Worm (Caenorhabditis elegans) whole organism, L4 larva: ENCODE data around the gene F20C5.11.

Source experiments
- D1046.2 ChIP-seq: fragments of 200-800 bp; sonication (Bioruptor generic); IDR thresholded peaks from 2 replicates; pipeline ENCODE4 v1.3.6; 2022; ENCODE audit warnings: missing genetic modification characterization, missing compliant biosample characterization
- F26F4.8 ChIP-seq: fragments of 200-800 bp; sonication (Bioruptor generic); conservative IDR thresholded peaks from 2 replicates; pipeline ENCODE4 v1.3.6; 2022; ENCODE audit warnings: missing genetic modification characterization, missing compliant biosample characterization
- R02D3.7 ChIP-seq: fragments of 150-350 bp; sonication (generic microtip); optimal IDR thresholded peaks from 3 replicates; lab custom pipeline; 2014; ENCODE audit warnings: missing biosample characterization, missing genetic modification characterization
- T20F7.1 ChIP-seq: fragments of 200-800 bp; sonication (Bioruptor generic); optimal IDR thresholded peaks from 2 replicates; lab custom pipeline; 2018; ENCODE audit warnings: mild to moderate bottlenecking, missing genetic modification characterization, missing compliant biosample characterization
- Y105C5A.15 ChIP-seq: fragments of 200-800 bp; sonication (Bioruptor generic); IDR thresholded peaks from 2 replicates; pipeline ENCODE4 v1.3.6; 2022; ENCODE audit warnings: missing genetic modification characterization, missing compliant biosample characterization
- Y5F2A.4 ChIP-seq: fragments of 200-800 bp; sonication (Bioruptor generic); optimal IDR thresholded peaks from 2 replicates; lab custom pipeline; 2018; ENCODE audit warnings: mild to moderate bottlenecking, missing genetic modification characterization, missing compliant biosample characterization
- Y75B8A.6 ChIP-seq: fragments of 200-800 bp; sonication (Bioruptor generic); IDR thresholded peaks from 2 replicates; pipeline ENCODE4 v1.3.6; 2022; ENCODE audit warnings: missing genetic modification reagents, missing genetic modification characterization, missing compliant biosample characterization
- aha-1 ChIP-seq: fragments of 150-350 bp; peaks from one replicate; lab custom pipeline; 2014; ENCODE audit warnings: missing biosample characterization, missing genetic modification characterization
- attf-4 ChIP-seq: sonication (generic microtip); optimal IDR thresholded peaks from 3 replicates; lab custom pipeline; 2017; ENCODE audit warnings: missing biosample characterization, missing genetic modification characterization
- ceh-28 ChIP-seq: fragments of 150-350 bp; optimal IDR thresholded peaks from 2 replicates; lab custom pipeline; 2014; ENCODE audit warnings: missing biosample characterization, missing genetic modification reagents, missing genetic modification characterization
- ceh-32 ChIP-seq: sonication (generic microtip); optimal IDR thresholded peaks from 2 replicates; lab custom pipeline; 2016; ENCODE audit warnings: mild to moderate bottlenecking, missing genetic modification characterization, missing compliant biosample characterization; ENCODE audit not compliant: poor library complexity
- ceh-44 ChIP-seq: fragments of 200-800 bp; sonication (Bioruptor generic); IDR thresholded peaks from 2 replicates; pipeline ENCODE4 v1.3.6; 2022; ENCODE audit warnings: missing genetic modification reagents, missing genetic modification characterization, missing compliant biosample characterization
- ctbp-1 ChIP-seq: fragments of 200-800 bp; sonication (Bioruptor generic); IDR thresholded peaks from 2 replicates; pipeline ENCODE4 v1.3.6; 2022; ENCODE audit warnings: missing genetic modification reagents, missing genetic modification characterization, missing compliant biosample characterization
- daf-16 ChIP-seq, 3 experiments: sonication (generic microtip); optimal IDR thresholded peaks; 2 replicates each; lab custom pipeline; 2016 to 2017; ENCODE audit warnings: missing genetic modification characterization in 3 of 3, missing genetic modification reagents in 3 of 3, mild to moderate bottlenecking in 2 of 3, missing compliant biosample characterization in 2 of 3, missing biosample characterization in 1 of 3, moderate library complexity in 1 of 3
- dmd-8 ChIP-seq: fragments of 200-800 bp; sonication (Bioruptor generic); IDR thresholded peaks from 2 replicates; pipeline ENCODE4 v1.3.6; 2022; ENCODE audit warnings: missing genetic modification characterization, missing compliant biosample characterization
- dmd-9 ChIP-seq: fragments of 200-800 bp; sonication (Bioruptor generic); IDR thresholded peaks from 2 replicates; pipeline ENCODE4 v1.3.6; 2022; ENCODE audit warnings: missing genetic modification reagents, missing genetic modification characterization, missing compliant biosample characterization
- dpl-1 ChIP-seq: fragments of 150-350 bp; optimal IDR thresholded peaks from 2 replicates; lab custom pipeline; 2014; ENCODE audit warnings: missing biosample characterization, missing genetic modification reagents, missing genetic modification characterization
- dve-1 ChIP-seq: sonication (generic microtip); optimal IDR thresholded peaks from 2 replicates; lab custom pipeline; 2017; ENCODE audit warnings: antibody characterized with exemption, mild to moderate bottlenecking, missing genetic modification characterization, missing compliant biosample characterization; ENCODE audit not compliant: insufficient read depth
- egl-27 ChIP-seq: sonication (generic microtip); optimal IDR thresholded peaks from 3 replicates; lab custom pipeline; 2017; ENCODE audit warnings: missing biosample characterization, missing genetic modification reagents, missing genetic modification characterization
- fkh-10 ChIP-seq: fragments of 150-350 bp; optimal IDR thresholded peaks from 2 replicates; lab custom pipeline; 2014; ENCODE audit warnings: missing biosample characterization, missing genetic modification reagents, missing genetic modification characterization
- hlh-11 ChIP-seq: fragments of 200-800 bp; sonication (Bioruptor generic); optimal IDR thresholded peaks from 2 replicates; lab custom pipeline; 2018; ENCODE audit warnings: mild to moderate bottlenecking, missing genetic modification characterization, missing compliant biosample characterization
- hlh-30 ChIP-seq: sonication (generic microtip); optimal IDR thresholded peaks from 2 replicates; lab custom pipeline; 2017; ENCODE audit warnings: antibody characterized with exemption, mild to moderate bottlenecking, missing genetic modification characterization, missing compliant biosample characterization; ENCODE audit not compliant: insufficient read depth
- jun-1 ChIP-seq: fragments of 150-350 bp; optimal IDR thresholded peaks from 2 replicates; lab custom pipeline; 2014; ENCODE audit warnings: missing biosample characterization, missing genetic modification reagents, missing genetic modification characterization
- lim-7 ChIP-seq: fragments of 200-800 bp; sonication (Bioruptor generic); IDR thresholded peaks from 2 replicates; pipeline ENCODE4 v1.3.6; 2022; ENCODE audit warnings: missing genetic modification characterization, missing compliant biosample characterization
- lin-1 ChIP-seq: fragments of 200-800 bp; sonication (Bioruptor generic); IDR thresholded peaks from 2 replicates; pipeline ENCODE4 v1.3.6; 2022; ENCODE audit warnings: missing genetic modification reagents, missing genetic modification characterization, missing compliant biosample characterization
- lin-13 ChIP-seq: fragments of 150-350 bp; optimal IDR thresholded peaks from 2 replicates; lab custom pipeline; 2014; ENCODE audit warnings: missing biosample characterization, missing genetic modification reagents, missing genetic modification characterization
- lin-15B ChIP-seq: fragments of 150-350 bp; sonication (generic microtip); optimal IDR thresholded peaks from 3 replicates; lab custom pipeline; 2014; ENCODE audit warnings: missing biosample characterization, missing genetic modification characterization
- lin-38 ChIP-seq: fragments of 200-800 bp; sonication (Bioruptor generic); IDR thresholded peaks from 2 replicates; pipeline ENCODE4 v1.3.6; 2022; ENCODE audit warnings: missing genetic modification reagents, missing genetic modification characterization, missing compliant biosample characterization
- lsy-2 ChIP-seq, 2 experiments: fragments of 150-350 bp in 1 of 2; sonication (generic microtip) in 1 of 2; optimal IDR thresholded peaks; 2 replicates each; lab custom pipeline; 2014 to 2017; ENCODE audit warnings: missing biosample characterization in 2 of 2, missing genetic modification characterization in 2 of 2
- mdl-1 ChIP-seq, 2 experiments: fragments of 150-350 bp in 1 of 2; sonication (generic microtip) in 1 of 2; optimal IDR thresholded peaks; 2 replicates each; lab custom pipeline; 2014 to 2017; ENCODE audit warnings: missing biosample characterization in 2 of 2, missing genetic modification characterization in 2 of 2
- mdt-29 ChIP-seq: fragments of 200-800 bp; sonication (Bioruptor generic); IDR thresholded peaks from 2 replicates; pipeline ENCODE4 v1.3.6; 2022; ENCODE audit warnings: missing genetic modification reagents, missing genetic modification characterization, missing compliant biosample characterization
- mep-1 ChIP-seq: fragments of 150-350 bp; sonication (generic microtip); optimal IDR thresholded peaks from 3 replicates; lab custom pipeline; 2014; ENCODE audit warnings: missing biosample characterization, missing genetic modification characterization
- mes-2 ChIP-seq: sonication (generic microtip); optimal IDR thresholded peaks from 2 replicates; lab custom pipeline; 2016; ENCODE audit warnings: missing genotype, mild to moderate bottlenecking, missing genetic modification characterization, missing compliant biosample characterization; ENCODE audit not compliant: poor library complexity, severe bottlenecking
- mxl-3 ChIP-seq: fragments of 200-800 bp; sonication (Bioruptor generic); optimal IDR thresholded peaks from 2 replicates; lab custom pipeline; 2018; ENCODE audit warnings: mild to moderate bottlenecking, missing genetic modification characterization, missing compliant biosample characterization
- nhr-11 ChIP-seq: fragments of 150-350 bp; optimal IDR thresholded peaks from 2 replicates; lab custom pipeline; 2014; ENCODE audit warnings: missing biosample characterization, missing genetic modification characterization
- nhr-111 ChIP-seq: fragments of 200-800 bp; sonication (Bioruptor generic); optimal IDR thresholded peaks from 2 replicates; lab custom pipeline; 2018; ENCODE audit warnings: mild to moderate bottlenecking, missing genetic modification characterization, missing compliant biosample characterization
- nhr-28 ChIP-seq: fragments of 150-350 bp; optimal IDR thresholded peaks from 2 replicates; lab custom pipeline; 2014; ENCODE audit warnings: missing biosample characterization, missing genetic modification characterization
- nhr-41 ChIP-seq: fragments of 200-800 bp; sonication (Bioruptor generic); IDR thresholded peaks from 2 replicates; pipeline ENCODE4 v1.3.6; 2022; ENCODE audit warnings: missing genetic modification reagents, missing genetic modification characterization, missing compliant biosample characterization
- nhr-76 ChIP-seq: fragments of 150-350 bp; optimal IDR thresholded peaks from 2 replicates; lab custom pipeline; 2014; ENCODE audit warnings: missing biosample characterization, missing genetic modification characterization
- nhr-77 ChIP-seq: fragments of 150-350 bp; optimal IDR thresholded peaks from 2 replicates; lab custom pipeline; 2014; ENCODE audit warnings: missing biosample characterization, missing genetic modification characterization
- php-3 ChIP-seq: fragments of 200-800 bp; sonication (Bioruptor generic); IDR thresholded peaks from 2 replicates; pipeline ENCODE4 v1.3.6; 2022; ENCODE audit warnings: missing genetic modification reagents, missing genetic modification characterization, missing compliant biosample characterization
- pqm-1 ChIP-seq: sonication (generic microtip); optimal IDR thresholded peaks from 2 replicates; lab custom pipeline; 2017; ENCODE audit warnings: missing biosample characterization, missing genetic modification characterization
- sdz-12 ChIP-seq: fragments of 200-800 bp; sonication (Bioruptor generic); optimal IDR thresholded peaks from 2 replicates; lab custom pipeline; 2018; ENCODE audit warnings: mild to moderate bottlenecking, missing genetic modification characterization, missing compliant biosample characterization
- snpc-4 ChIP-seq: fragments of 150-350 bp; optimal IDR thresholded peaks from 2 replicates; lab custom pipeline; 2014; ENCODE audit warnings: missing biosample characterization, missing genetic modification characterization
- tag-97 ChIP-seq: fragments of 200-800 bp; sonication (Bioruptor generic); IDR thresholded peaks from 2 replicates; pipeline ENCODE4 v1.3.6; 2022; ENCODE audit warnings: missing genetic modification characterization, missing compliant biosample characterization
- tra-1 ChIP-seq: fragments of 200-800 bp; sonication (Bioruptor generic); IDR thresholded peaks from 2 replicates; pipeline ENCODE4 v1.3.6; 2022; ENCODE audit warnings: missing genetic modification reagents, missing genetic modification characterization, missing compliant biosample characterization
- unc-39 ChIP-seq: sonication (generic microtip); optimal IDR thresholded peaks from 2 replicates; lab custom pipeline; 2017; ENCODE audit warnings: missing biosample characterization, missing genetic modification characterization
- unc-62 ChIP-seq, 3 experiments: fragments of 150-350 bp in 1 of 3; sonication (generic microtip); optimal IDR thresholded peaks in 2 of 3; peaks in 1 of 3; 1 replicate in 1 of 3; 2 replicates in 2 of 3; lab custom pipeline; 2014 to 2017; ENCODE audit warnings: missing biosample characterization in 3 of 3, missing genetic modification characterization in 3 of 3, missing genetic modification reagents in 3 of 3, missing genotype in 1 of 3
- vab-7 ChIP-seq: fragments of 200-800 bp; sonication (Bioruptor generic); IDR thresholded peaks from 2 replicates; pipeline ENCODE4 v1.3.6; 2022; ENCODE audit warnings: missing genetic modification reagents, missing genetic modification characterization, missing compliant biosample characterization
- zfp-3 ChIP-seq: fragments of 200-800 bp; sonication (Bioruptor generic); conservative IDR thresholded peaks from 2 replicates; pipeline ENCODE4 v1.3.6; 2022; ENCODE audit warnings: missing genetic modification reagents, missing genetic modification characterization, missing compliant biosample characterization
- ztf-11 ChIP-seq: fragments of 150-350 bp; optimal IDR thresholded peaks from 2 replicates; lab custom pipeline; 2014; ENCODE audit warnings: missing biosample characterization, missing genetic modification characterization

The F20C5.11 gene

ce11 chrIV:8782172-8782571 is 20.4 kb upstream of the F20C5.11 start (continued):
- TF ChIP-seq tra-1 (no peak), nhr-41 (0 out of 2 replicates have a peak, but pooled peaks have one; percentile 17), nhr-111 (GFP tag; lab: Kevin White, UChicago) (no peak), F26F4.8 (GFP tag; lab: Robert Waterston, UW) (no peak), mep-1 (tag; lab: Kevin White, UChicago) (peak; percentile 75), nhr-77 (tag; lab: Kevin White, UChicago) (peak; percentile 81), unc-62 (GFP tag; optimal IDR thresholded peaks at IDR 0.05 in 1 of 2; lab: Kevin White, UChicago) (peak in 1 of 2 experiments; percentile 98), unc-62 (tag; optimal IDR thresholded peaks at IDR 0.05; lab: Kevin White, UChicago) (no peak), snpc-4 (tag; lab: Kevin White, UChicago) (no peak), mdt-29 (GFP tag; lab: Robert Waterston, UW) (no peak), ceh-44 (GFP tag; lab: Robert Waterston, UW) (no peak), aha-1 (tag; lab: Kevin White, UChicago) (peak; percentile 94), tag-97 (GFP tag; lab: Robert Waterston, UW) (no peak), zfp-3 (GFP tag; lab: Robert Waterston, UW) (no peak), T20F7.1 (GFP tag; lab: Kevin White, UChicago) (no peak), dmd-9 (GFP tag; lab: Robert Waterston, UW) (no peak), hlh-11 (tag; lab: Kevin White, UChicago) (peak; percentile 98), sdz-12 (no peak), hlh-30 (tag; lab: Kevin White, UChicago) (peak; percentile 91), vab-7 (GFP tag; lab: Robert Waterston, UW) (no peak), daf-16 (GFP tag; optimal IDR thresholded peaks at IDR 0.05; lab: Kevin White, UChicago) (no peak), daf-16 (tag; optimal IDR thresholded peaks at IDR 0.05; lab: Kevin White, UChicago) (peak; percentile 75), lim-7 (GFP tag; lab: Robert Waterston, UW) (no peak), Y5F2A.4 (GFP tag; lab: Kevin White, UChicago) (no peak), Y105C5A.15 (GFP tag; lab: Robert Waterston, UW) (no peak), pqm-1 (tag; lab: Kevin White, UChicago) (peak; percentile 42), lin-15B (tag; lab: Kevin White, UChicago) (no peak), R02D3.7 (no peak), attf-4 (tag; lab: Kevin White, UChicago) (no peak), dpl-1 (GFP tag; lab: Kevin White, UChicago) (peak; percentile 37), lin-1 (GFP tag; lab: Robert Waterston, UW) (no peak), mxl-3 (no peak), Y75B8A.6 (no peak), egl-27 (tag; lab: Kevin White, UChicago) (no peak), lin-38 (GFP tag; lab: Robert Waterston, UW) (no peak), ctbp-1 (GFP tag; lab: Robert Waterston, UW) (no peak), nhr-28 (peak; percentile 82), D1046.2 (GFP tag; lab: Robert Waterston, UW) (no peak), ztf-11 (tag; lab: Kevin White, UChicago) (no peak), ceh-32 (tag; lab: Kevin White, UChicago) (no peak), mdl-1 (tag; optimal IDR thresholded peaks at IDR 0.05; lab: Kevin White, UChicago) (peak in 1 of 2 experiments; percentile 88), dmd-8 (GFP tag; lab: Robert Waterston, UW) (no peak), unc-39 (tag; lab: Kevin White, UChicago) (no peak), fkh-10 (GFP tag; lab: Kevin White, UChicago) (no peak), nhr-76 (tag; lab: Kevin White, UChicago) (no peak), jun-1 (peak; percentile 11), lin-13 (GFP tag; lab: Kevin White, UChicago) (no peak), nhr-11 (tag; lab: Kevin White, UChicago) (peak; percentile 55), ceh-28 (no peak), php-3 (no peak), mes-2 (tag; lab: Kevin White, UChicago) (no peak), lsy-2 (tag; optimal IDR thresholded peaks at IDR 0.05; lab: Kevin White, UChicago) (no peak), dve-1 (tag; lab: Kevin White, UChicago) (peak; percentile 85)
